Worm (Caenorhabditis elegans) whole organism, young adult: ENCODE data around the gene Y46H3D.8.

Experiments
- ceh-91 ChIP-seq: fragments of 200-800 bp; sonication (Bioruptor generic); IDR thresholded peaks from 2 replicates; pipeline ENCODE4 v1.3.6; 2022; ENCODE audit warnings: missing genetic modification reagents, missing genetic modification characterization, missing compliant biosample characterization
- ets-4 ChIP-seq: fragments of 200-800 bp; sonication (Bioruptor generic); optimal IDR thresholded peaks from 2 replicates; lab custom pipeline; 2018; ENCODE audit warnings: mild to moderate bottlenecking, missing genetic modification characterization, missing compliant biosample characterization
- lag-1 ChIP-seq: fragments of 200-800 bp; sonication (Bioruptor generic); IDR thresholded peaks from 2 replicates; pipeline ENCODE4 v1.3.6; 2022; ENCODE audit warnings: missing genetic modification reagents, missing genetic modification characterization, missing compliant biosample characterization
- lin-35 ChIP-seq, 3 experiments: fragments of 150-350 bp in 2 of 3; sonication (generic microtip) in 1 of 3; optimal IDR thresholded peaks; 2 replicates each; lab custom pipeline; 2014 to 2018; ENCODE audit warnings: missing biosample characterization in 3 of 3, missing genetic modification characterization in 3 of 3, missing genetic modification reagents in 3 of 3
- nhr-179 ChIP-seq: sonication (generic microtip); optimal IDR thresholded peaks from 2 replicates; lab custom pipeline; 2016; ENCODE audit warnings: mild to moderate bottlenecking, missing genetic modification characterization, missing compliant biosample characterization
- pbrm-1 ChIP-seq: fragments of 200-800 bp; sonication (Bioruptor generic); IDR thresholded peaks from 2 replicates; pipeline ENCODE4 v1.3.6; 2022; ENCODE audit warnings: missing genetic modification reagents, missing genetic modification characterization, missing compliant biosample characterization
- pha-4 ChIP-seq: fragments of 150-350 bp; sonication (generic microtip); optimal IDR thresholded peaks from 2 replicates; lab custom pipeline; 2014; ENCODE audit warnings: missing biosample characterization, missing genetic modification reagents, missing genetic modification characterization
- sptf-2 ChIP-seq: fragments of 200-800 bp; sonication (Bioruptor generic); optimal IDR thresholded peaks from 2 replicates; lab custom pipeline; 2018; ENCODE audit warnings: mild to moderate bottlenecking, missing genetic modification characterization, missing compliant biosample characterization

DNA sequence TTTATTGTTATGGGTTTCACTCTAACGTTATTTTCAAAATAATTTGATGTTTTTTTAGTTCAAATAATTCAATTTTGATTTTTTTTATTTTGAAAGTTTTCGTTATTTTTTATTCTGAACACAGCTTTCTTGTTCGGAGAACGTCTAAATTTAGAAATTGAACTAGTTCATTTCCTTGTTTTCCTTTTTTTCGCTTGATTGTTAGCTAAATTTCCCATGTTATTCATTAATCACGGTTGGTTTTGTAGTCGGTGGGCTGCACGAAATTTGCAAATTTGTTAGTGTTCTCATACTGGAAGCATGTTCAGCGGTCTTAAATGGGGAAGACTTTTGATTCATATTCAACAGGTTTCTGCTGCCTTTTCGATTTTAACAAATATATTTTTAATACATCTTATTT, 4.8 kb upstream of the Y46H3D.8 start, which contains the start of gene str-222:
- TF ChIP-seq ets-4 (GFP tag; lab: Kevin White, UChicago): no peak
- TF ChIP-seq lin-35 (GFP tag; optimal IDR thresholded peaks at IDR 0.05; lab: Kevin White, UChicago): no peak
- no peak for TF ChIP-seq nhr-179 (tag; lab: Kevin White, UChicago)
- no peak for TF ChIP-seq pha-4 (tag; lab: Kevin White, UChicago)
- TF ChIP-seq sptf-2: no peak
- TF ChIP-seq lag-1 (GFP tag; lab: Robert Waterston, UW): no peak
- TF ChIP-seq pbrm-1: no peak
- no peak for TF ChIP-seq ceh-91 (GFP tag; lab: Robert Waterston, UW)
